Fruit fly (Drosophila melanogaster): ENCODE measurements around the gene RecQ5.

Gene RecQ5

dm6 chr3L:14663750-14664149 lies 31.9 kb upstream of the RecQ5 start:
- TF ChIP-seq CG32264 (GFP tag; optimal IDR thresholded peaks at IDR 0.05), result no peak
- no peak for TF ChIP-seq Sp1 (GFP tag; optimal IDR thresholded peaks at IDR 0.05)
- TF ChIP-seq sage (GFP tag; optimal IDR thresholded peaks at IDR 0.05), result no peak
- no peak for TF ChIP-seq OdsH (GFP tag; optimal IDR thresholded peaks at IDR 0.05)
- no peak for TF ChIP-seq HLH106 (tag; optimal IDR thresholded peaks at IDR 0.05)
- TF ChIP-seq Myc (optimal IDR thresholded peaks at IDR 0.05), result no peak
- no peak for TF ChIP-seq GATAd (GFP tag; optimal IDR thresholded peaks at IDR 0.05)
- no peak for TF ChIP-seq dsf (GFP tag; optimal IDR thresholded peaks at IDR 0.05; ENCODE audit: borderline replicate concordance)
- no peak for TF ChIP-seq Hnf4 (GFP tag; optimal IDR thresholded peaks at IDR 0.05)
- TF ChIP-seq Rel (GFP tag; optimal IDR thresholded peaks at IDR 0.05), result no peak
- no peak for TF ChIP-seq Rel (tag; optimal IDR thresholded peaks at IDR 0.05)
- no peak for TF ChIP-seq Hr78 (GFP tag; optimal IDR thresholded peaks at IDR 0.05)
- no peak for TF ChIP-seq br (GFP tag; optimal IDR thresholded peaks at IDR 0.05)
- no peak for TF ChIP-seq dl (GFP tag; optimal IDR thresholded peaks at IDR 0.05; ENCODE audit: insufficient read depth in 1 of 2, partially characterized antibody in 2 of 2)
- TF ChIP-seq Abd-B (GFP tag; optimal IDR thresholded peaks at IDR 0.05), result no peak

dm6 chr3L:14661567-14662258 lies 29.8 kb upstream of the RecQ5 start:
- no peak for TF ChIP-seq usp (GFP tag; optimal IDR thresholded peaks at IDR 0.05)
- no peak for TF ChIP-seq Rel (GFP tag; optimal IDR thresholded peaks at IDR 0.05)
- no peak for TF ChIP-seq Rel (tag; optimal IDR thresholded peaks at IDR 0.05)
- TF ChIP-seq jim (GFP tag; optimal IDR thresholded peaks at IDR 0.05), result no peak
- peak; percentile 36 for TF ChIP-seq Hnf4 (GFP tag; optimal IDR thresholded peaks at IDR 0.05)
- peak; percentile 13 for TF ChIP-seq woc (GFP tag; optimal IDR thresholded peaks at IDR 0.05)
- TF ChIP-seq CG32264 (GFP tag; optimal IDR thresholded peaks at IDR 0.05), result no peak
- TF ChIP-seq Hr83 (GFP tag; optimal IDR thresholded peaks at IDR 0.05; ENCODE audit: poor library complexity, severe bottlenecking), result no peak
- TF ChIP-seq GATAd (GFP tag; optimal IDR thresholded peaks at IDR 0.05), result no peak
- TF ChIP-seq sage (GFP tag; optimal IDR thresholded peaks at IDR 0.05), result no peak
- peak; percentile 44 for TF ChIP-seq Sp1 (GFP tag; optimal IDR thresholded peaks at IDR 0.05)
- TF ChIP-seq CrebA (GFP tag; optimal IDR thresholded peaks at IDR 0.05; ENCODE audit: borderline replicate concordance), result no peak
- TF ChIP-seq dl (GFP tag; optimal IDR thresholded peaks at IDR 0.05; ENCODE audit: insufficient read depth in 1 of 2, partially characterized antibody in 2 of 2), result no peak
- TF ChIP-seq dsf (GFP tag; optimal IDR thresholded peaks at IDR 0.05; ENCODE audit: borderline replicate concordance), result no peak
- TF ChIP-seq Jra (GFP tag; optimal IDR thresholded peaks at IDR 0.05), result no peak
- TF ChIP-seq foxo (GFP tag; optimal IDR thresholded peaks at IDR 0.05), result peak in 1 of 2 experiments; percentile 51
- peak; percentile 26 for TF ChIP-seq rgr (GFP tag; optimal IDR thresholded peaks at IDR 0.05)
- peak; percentile 10 for TF ChIP-seq ey (GFP tag; optimal IDR thresholded peaks at IDR 0.05)
- TF ChIP-seq HLH106 (tag; optimal IDR thresholded peaks at IDR 0.05), result peak; percentile 3
- peak; percentile 16 for TF ChIP-seq brk (GFP tag; optimal IDR thresholded peaks at IDR 0.05)
- no peak for TF ChIP-seq CG9705 (GFP tag; optimal IDR thresholded peaks at IDR 0.05)
- TF ChIP-seq tai (GFP tag; optimal IDR thresholded peaks at IDR 0.05), result no peak
- no peak for TF ChIP-seq Vsx2 (GFP tag; optimal IDR thresholded peaks at IDR 0.05; ENCODE audit: partially characterized antibody)
- TF ChIP-seq pan (optimal IDR thresholded peaks at IDR 0.05), result no peak
- no peak for TF ChIP-seq Myc (optimal IDR thresholded peaks at IDR 0.05)
- peak; percentile 45 for TF ChIP-seq OdsH (GFP tag; optimal IDR thresholded peaks at IDR 0.05)
- TF ChIP-seq Dfd (GFP tag; optimal IDR thresholded peaks at IDR 0.05), result no peak
- peak; percentile 35 for TF ChIP-seq br (GFP tag; optimal IDR thresholded peaks at IDR 0.05)
- no peak for TF ChIP-seq Dif (GFP tag; optimal IDR thresholded peaks at IDR 0.05; ENCODE audit: partially characterized antibody)
- peak; percentile 46 for TF ChIP-seq sv (GFP tag; optimal IDR thresholded peaks at IDR 0.05)
- TF ChIP-seq fru (GFP tag; optimal IDR thresholded peaks at IDR 0.05), result peak; percentile 68
- TF ChIP-seq psq (GFP tag; optimal IDR thresholded peaks at IDR 0.05), result peak; percentile 6
- TF ChIP-seq Hr78 (GFP tag; optimal IDR thresholded peaks at IDR 0.05), result no peak
- no peak for TF ChIP-seq lola (GFP tag; optimal IDR thresholded peaks at IDR 0.05)
- no peak for TF ChIP-seq N (GFP tag; optimal IDR thresholded peaks at IDR 0.05)
- no peak for TF ChIP-seq Mio (GFP tag; optimal IDR thresholded peaks at IDR 0.05)
- no peak for TF ChIP-seq Abd-B (GFP tag; optimal IDR thresholded peaks at IDR 0.05)
- peak; percentile 55 for TF ChIP-seq h (GFP tag; optimal IDR thresholded peaks at IDR 0.05)
- peak; percentile 1 for TF ChIP-seq dmrt93B (GFP tag; optimal IDR thresholded peaks at IDR 0.05)

All from whole organism, wandering third instar larva.